Worm (Caenorhabditis elegans) whole organism, L3 larva: ENCODE measurements around the gene ant-1.4.

Experiments
- R02D3.7 ChIP-seq: fragments of 150-350 bp; optimal IDR thresholded peaks from 2 replicates; lab custom pipeline; 2014; ENCODE audit warnings: missing biosample characterization, missing genetic modification characterization
- ZK546.5 ChIP-seq: sonication (generic microtip); optimal IDR thresholded peaks from 2 replicates; lab custom pipeline; 2017; ENCODE audit warnings: missing biosample characterization, missing genetic modification characterization
- aly-2 ChIP-seq: fragments of 150-350 bp; optimal IDR thresholded peaks from 2 replicates; lab custom pipeline; 2014; ENCODE audit warnings: missing biosample characterization, missing genetic modification characterization
- ama-1 ChIP-seq: fragments of 150-350 bp; optimal IDR thresholded peaks from 2 replicates; lab custom pipeline; 2018
- ceh-16 ChIP-seq: sonication (generic microtip); optimal IDR thresholded peaks from 2 replicates; lab custom pipeline; 2017; ENCODE audit warnings: missing biosample characterization, missing genetic modification characterization
- ceh-28 ChIP-seq: fragments of 150-350 bp; optimal IDR thresholded peaks from 2 replicates; lab custom pipeline; 2014; ENCODE audit warnings: missing biosample characterization, missing genetic modification reagents, missing genetic modification characterization
- ceh-82 ChIP-seq: fragments of 150-350 bp; optimal IDR thresholded peaks from 2 replicates; lab custom pipeline; 2014; ENCODE audit warnings: missing biosample characterization, missing genetic modification characterization
- ceh-9 ChIP-seq: sonication (generic microtip); optimal IDR thresholded peaks from 2 replicates; lab custom pipeline; 2018; ENCODE audit warnings: missing biosample characterization, missing genetic modification characterization
- daf-12 ChIP-seq: fragments of 150-350 bp; optimal IDR thresholded peaks from 2 replicates; lab custom pipeline; 2014; ENCODE audit warnings: missing biosample characterization, missing genetic modification reagents, missing genetic modification characterization
- egl-27 ChIP-seq: sonication (generic microtip); optimal IDR thresholded peaks from 4 replicates; lab custom pipeline; 2017; ENCODE audit warnings: missing biosample characterization, missing genetic modification reagents, missing genetic modification characterization
- egl-5 ChIP-seq: fragments of 150-350 bp; optimal IDR thresholded peaks from 2 replicates; lab custom pipeline; 2017; ENCODE audit warnings: missing biosample characterization, missing genetic modification reagents, missing genetic modification characterization, inconsistent platforms
- elt-1 ChIP-seq: fragments of 150-350 bp; optimal IDR thresholded peaks from 2 replicates; lab custom pipeline; 2014; ENCODE audit warnings: missing biosample characterization, missing genetic modification characterization
- elt-2 ChIP-seq: sonication (generic microtip); optimal IDR thresholded peaks from 2 replicates; lab custom pipeline; 2016; ENCODE audit warnings: missing genetic modification reagents, mild to moderate bottlenecking, missing genetic modification characterization, missing compliant biosample characterization
- elt-3 ChIP-seq, 3 experiments: fragments of 150-350 bp in 1 of 3; sonication (generic microtip) in 2 of 3; optimal IDR thresholded peaks; 2 replicates in 2 of 3; 4 replicates in 1 of 3; lab custom pipeline; 2014 to 2017; ENCODE audit warnings: missing biosample characterization in 3 of 3, missing genetic modification characterization in 3 of 3
- eor-1 ChIP-seq, 2 experiments: fragments of 150-350 bp; optimal IDR thresholded peaks; 2 replicates each; lab custom pipeline; 2014 to 2018; ENCODE audit warnings: missing biosample characterization in 2 of 2, missing genetic modification characterization in 2 of 2
- fkh-10 ChIP-seq: sonication (generic microtip); optimal IDR thresholded peaks from 2 replicates; lab custom pipeline; 2017; ENCODE audit warnings: missing biosample characterization, missing genetic modification reagents, missing genetic modification characterization
- fkh-2 ChIP-seq: fragments of 150-350 bp; optimal IDR thresholded peaks from 2 replicates; lab custom pipeline; 2014; ENCODE audit warnings: missing biosample characterization, missing genetic modification reagents, missing genetic modification characterization
- fos-1 ChIP-seq: fragments of 150-350 bp; optimal IDR thresholded peaks from 2 replicates; lab custom pipeline; 2014; ENCODE audit warnings: missing biosample characterization, missing genetic modification characterization
- hmg-11 ChIP-seq: sonication (generic microtip); optimal IDR thresholded peaks from 2 replicates; lab custom pipeline; 2016; ENCODE audit warnings: missing genetic modification characterization, missing compliant biosample characterization
- jun-1 ChIP-seq: fragments of 150-350 bp; optimal IDR thresholded peaks from 2 replicates; lab custom pipeline; 2014; ENCODE audit warnings: missing biosample characterization, missing genetic modification reagents, missing genetic modification characterization
- lin-15B ChIP-seq: fragments of 150-350 bp; optimal IDR thresholded peaks from 2 replicates; lab custom pipeline; 2014; ENCODE audit warnings: missing biosample characterization, missing genetic modification characterization
- lin-39 ChIP-seq: fragments of 150-350 bp; optimal IDR thresholded peaks from 2 replicates; lab custom pipeline; 2018; ENCODE audit warnings: missing biosample characterization, missing genetic modification reagents, missing genetic modification characterization
- lsy-12 ChIP-seq: sonication (generic microtip); optimal IDR thresholded peaks from 2 replicates; lab custom pipeline; 2016; ENCODE audit warnings: mild to moderate bottlenecking, missing genetic modification characterization, missing compliant biosample characterization
- mdl-1 ChIP-seq: fragments of 150-350 bp; optimal IDR thresholded peaks from 2 replicates; lab custom pipeline; 2014; ENCODE audit warnings: missing biosample characterization, missing genetic modification characterization
- mml-1 ChIP-seq: fragments of 150-350 bp; sonication (generic microtip); optimal IDR thresholded peaks from 3 replicates; lab custom pipeline; 2014; ENCODE audit warnings: missing biosample characterization, missing genetic modification characterization
- nfya-1 ChIP-seq: sonication (generic microtip); optimal IDR thresholded peaks from 2 replicates; lab custom pipeline; 2017; ENCODE audit warnings: missing genetic modification characterization, mild to moderate bottlenecking, missing compliant biosample characterization, antibody characterized with exemption, moderate library complexity; ENCODE audit not compliant: insufficient read depth
- nhr-11 ChIP-seq: fragments of 150-350 bp; optimal IDR thresholded peaks from 2 replicates; lab custom pipeline; 2014; ENCODE audit warnings: missing biosample characterization, missing genetic modification characterization
- nhr-12 ChIP-seq: fragments of 150-350 bp; optimal IDR thresholded peaks from 2 replicates; lab custom pipeline; 2014; ENCODE audit warnings: missing biosample characterization, missing genetic modification characterization
- nhr-23 ChIP-seq: fragments of 150-350 bp; optimal IDR thresholded peaks from 2 replicates; lab custom pipeline; 2014; ENCODE audit warnings: missing biosample characterization, missing genetic modification reagents, missing genetic modification characterization
- nhr-237 ChIP-seq: fragments of 150-350 bp; optimal IDR thresholded peaks from 2 replicates; lab custom pipeline; 2014; ENCODE audit warnings: missing biosample characterization, missing genetic modification characterization
- nhr-25 ChIP-seq: sonication (generic microtip); optimal IDR thresholded peaks from 2 replicates; lab custom pipeline; 2017; ENCODE audit warnings: missing biosample characterization, missing genetic modification characterization
- nhr-28 ChIP-seq: fragments of 150-350 bp; optimal IDR thresholded peaks from 2 replicates; lab custom pipeline; 2014; ENCODE audit warnings: missing biosample characterization, missing genetic modification characterization
- nhr-43 ChIP-seq: sonication (generic microtip); optimal IDR thresholded peaks from 2 replicates; lab custom pipeline; 2016; ENCODE audit warnings: mild to moderate bottlenecking, missing genetic modification characterization, missing compliant biosample characterization; ENCODE audit not compliant: poor library complexity, severe bottlenecking
- nhr-67 ChIP-seq: fragments of 150-350 bp; optimal IDR thresholded peaks from 2 replicates; lab custom pipeline; 2014; ENCODE audit warnings: missing biosample characterization, missing genetic modification characterization
- nhr-76 ChIP-seq: fragments of 150-350 bp; sonication (generic microtip); optimal IDR thresholded peaks from 5 replicates; lab custom pipeline; 2014; ENCODE audit warnings: missing biosample characterization, missing genetic modification characterization
- nhr-77 ChIP-seq: fragments of 150-350 bp; optimal IDR thresholded peaks from 2 replicates; lab custom pipeline; 2014; ENCODE audit warnings: missing biosample characterization, missing genetic modification characterization
- pha-4 ChIP-seq: fragments of 150-350 bp; optimal IDR thresholded peaks from 2 replicates; lab custom pipeline; 2014; ENCODE audit warnings: missing biosample characterization, missing genetic modification reagents, missing genetic modification characterization
- pqm-1 ChIP-seq: fragments of 150-350 bp; optimal IDR thresholded peaks from 2 replicates; lab custom pipeline; 2017; ENCODE audit warnings: missing biosample characterization, missing genetic modification characterization, inconsistent platforms
- sea-2 ChIP-seq: fragments of 150-350 bp; sonication (generic microtip); optimal IDR thresholded peaks from 4 replicates; lab custom pipeline; 2014; ENCODE audit warnings: missing biosample characterization, missing genetic modification reagents, missing genetic modification characterization
- skn-1 ChIP-seq: fragments of 150-350 bp; optimal IDR thresholded peaks from 2 replicates; lab custom pipeline; 2014; ENCODE audit warnings: missing biosample characterization, missing genetic modification characterization
- snpc-4 ChIP-seq: fragments of 150-350 bp; optimal IDR thresholded peaks from 2 replicates; lab custom pipeline; 2014; ENCODE audit warnings: missing biosample characterization, missing genetic modification characterization
- tbx-2 ChIP-seq: sonication (generic microtip); optimal IDR thresholded peaks from 2 replicates; lab custom pipeline; 2016; ENCODE audit warnings: mild to moderate bottlenecking, missing genetic modification characterization, missing compliant biosample characterization
- unc-39 ChIP-seq: sonication (generic microtip); optimal IDR thresholded peaks from 4 replicates; lab custom pipeline; 2017; ENCODE audit warnings: missing biosample characterization, missing genetic modification characterization
- unc-62 ChIP-seq: fragments of 150-350 bp; sonication (generic microtip); optimal IDR thresholded peaks from 4 replicates; lab custom pipeline; 2014; ENCODE audit warnings: missing biosample characterization, missing genetic modification reagents, missing genetic modification characterization
- zag-1 ChIP-seq: fragments of 150-350 bp; optimal IDR thresholded peaks from 2 replicates; lab custom pipeline; 2014; ENCODE audit warnings: missing biosample characterization, missing genetic modification characterization
- ztf-11 ChIP-seq: fragments of 150-350 bp; optimal IDR thresholded peaks from 2 replicates; lab custom pipeline; 2014; ENCODE audit warnings: missing biosample characterization, missing genetic modification characterization
- ztf-4 ChIP-seq: fragments of 150-350 bp; optimal IDR thresholded peaks from 2 replicates; lab custom pipeline; 2014; ENCODE audit warnings: missing biosample characterization, missing genetic modification characterization

The ant-1.4 gene

ce11 chrIV:8428492-8428891 lies 31.6 kb downstream of the ant-1.4 start:
- TF ChIP-seq ceh-9 (tag; lab: Kevin White, UChicago): no peak
- TF ChIP-seq nhr-12: no peak
- TF ChIP-seq egl-5: no peak
- no peak for TF ChIP-seq nhr-28 (tag; lab: Kevin White, UChicago)
- peak; percentile 53 for TF ChIP-seq nhr-77 (tag; lab: Kevin White, UChicago)
- TF ChIP-seq jun-1 (tag; lab: Kevin White, UChicago): no peak
- no peak for TF ChIP-seq mdl-1 (tag; lab: Kevin White, UChicago)
- TF ChIP-seq ceh-16 (tag; lab: Kevin White, UChicago): no peak
- no peak for TF ChIP-seq mml-1 (tag; lab: Kevin White, UChicago)
- peak; percentile 54 for TF ChIP-seq ceh-28 (tag; lab: Kevin White, UChicago)
- TF ChIP-seq nhr-67 (tag; lab: Kevin White, UChicago): no peak
- TF ChIP-seq aly-2 (tag; lab: Kevin White, UChicago): no peak
- peak; percentile 5 for TF ChIP-seq ztf-4 (tag; lab: Kevin White, UChicago)
- TF ChIP-seq ama-1 (lab: Kevin White, UChicago): peak; percentile 97
- TF ChIP-seq nfya-1 (tag; lab: Kevin White, UChicago): peak; percentile 85
- peak; percentile 99 for TF ChIP-seq snpc-4 (tag; lab: Kevin White, UChicago)
- peak; percentile 38 for TF ChIP-seq fkh-2 (tag; lab: Kevin White, UChicago)
- peak; percentile 38 for TF ChIP-seq R02D3.7 (tag; lab: Kevin White, UChicago)
- TF ChIP-seq zag-1 (tag; lab: Kevin White, UChicago): no peak
- peak; percentile 71 for TF ChIP-seq elt-2
- TF ChIP-seq hmg-11: peak; percentile 84
- TF ChIP-seq daf-12 (tag; lab: Kevin White, UChicago): no peak
- TF ChIP-seq nhr-43 (tag; lab: Kevin White, UChicago): peak; percentile 76
- TF ChIP-seq eor-1 (tag; optimal IDR thresholded peaks at IDR 0.05; lab: Kevin White, UChicago): no peak
- TF ChIP-seq egl-27: no peak
- peak; percentile 85 for TF ChIP-seq tbx-2 (tag; lab: Kevin White, UChicago)
- peak; percentile 46 for TF ChIP-seq pqm-1 (tag; lab: Kevin White, UChicago)
- TF ChIP-seq elt-3 (tag; optimal IDR thresholded peaks at IDR 0.05; lab: Kevin White, UChicago): peak in 1 of 3 experiments; percentile 32
- TF ChIP-seq nhr-23 (tag; lab: Kevin White, UChicago): peak; percentile 60
- peak; percentile 51 for TF ChIP-seq lin-39 (tag; lab: Kevin White, UChicago)
- no peak for TF ChIP-seq fkh-10
- no peak for TF ChIP-seq ztf-11
- TF ChIP-seq nhr-237: no peak
- TF ChIP-seq nhr-76 (tag; lab: Kevin White, UChicago): no peak
- peak; percentile 67 for TF ChIP-seq pha-4 (tag; lab: Kevin White, UChicago)
- peak; percentile 78 for TF ChIP-seq nhr-25
- peak; percentile 54 for TF ChIP-seq fos-1 (tag; lab: Kevin White, UChicago)
- TF ChIP-seq lin-15B: peak; percentile 70
- no peak for TF ChIP-seq elt-1
- TF ChIP-seq unc-39 (tag; lab: Kevin White, UChicago): no peak
- TF ChIP-seq nhr-11 (tag; lab: Kevin White, UChicago): no peak
- TF ChIP-seq ceh-82 (tag; lab: Kevin White, UChicago): peak; percentile 16
- TF ChIP-seq skn-1 (tag; lab: Kevin White, UChicago): no peak
- peak; percentile 43 for TF ChIP-seq unc-62 (GFP tag; lab: Kevin White, UChicago)
- no peak for TF ChIP-seq ZK546.5 (tag; lab: Kevin White, UChicago)
- TF ChIP-seq lsy-12: peak; percentile 90
- TF ChIP-seq sea-2 (GFP tag; lab: Kevin White, UChicago): no peak
- TF ChIP-seq, all 47 proteins: peak for 23
